Worm (Caenorhabditis elegans) whole organism, L1 larva: ENCODE data around the gene C27D6.15.
A peak's percentile ranks its signal among the peaks of the same experiment; 100 is the strongest.

Experiments
- C16A3.4 ChIP-seq: fragments of 150-350 bp; optimal IDR thresholded peaks from 2 replicates; lab custom pipeline; 2014; ENCODE audit warnings: missing biosample characterization, missing genetic modification characterization
- F16B12.6 ChIP-seq: fragments of 150-350 bp; optimal IDR thresholded peaks from 2 replicates; lab custom pipeline; 2014; ENCODE audit warnings: missing biosample characterization, missing genetic modification characterization
- Y116A8C.19 ChIP-seq: sonication (generic microtip); optimal IDR thresholded peaks from 2 replicates; lab custom pipeline; 2016; ENCODE audit warnings: missing compliant biosample characterization, missing genetic modification characterization, borderline replicate concordance
- aha-1 ChIP-seq: fragments of 150-350 bp; optimal IDR thresholded peaks from 2 replicates; lab custom pipeline; 2014; ENCODE audit warnings: missing biosample characterization, missing genetic modification characterization
- aly-2 ChIP-seq: fragments of 150-350 bp; optimal IDR thresholded peaks from 2 replicates; lab custom pipeline; 2014; ENCODE audit warnings: missing biosample characterization, missing genetic modification characterization
- blmp-1 ChIP-seq: fragments of 150-350 bp; optimal IDR thresholded peaks from 2 replicates; lab custom pipeline; 2014; ENCODE audit warnings: missing biosample characterization, missing genetic modification characterization
- ceh-8 ChIP-seq: fragments of 200-800 bp; sonication (Bioruptor generic); optimal IDR thresholded peaks from 2 replicates; lab custom pipeline; 2018; ENCODE audit warnings: mild to moderate bottlenecking, missing genetic modification characterization, moderate library complexity, missing compliant biosample characterization
- ceh-82 ChIP-seq, 3 experiments: fragments of 150-350 bp in 1 of 3; sonication (generic microtip) in 2 of 3; optimal IDR thresholded peaks; 2 replicates each; lab custom pipeline; 2014 to 2017; ENCODE audit warnings: missing biosample characterization in 3 of 3, missing genetic modification characterization in 3 of 3
- ceh-88 ChIP-seq: fragments of 200-800 bp; sonication (Bioruptor generic); IDR thresholded peaks from 2 replicates; pipeline ENCODE4 v1.3.6; 2022; ENCODE audit warnings: missing genetic modification characterization, missing compliant biosample characterization
- ceh-90 ChIP-seq: sonication (generic microtip); optimal IDR thresholded peaks from 2 replicates; lab custom pipeline; 2016; ENCODE audit warnings: missing genetic modification characterization, missing compliant biosample characterization
- ces-1 ChIP-seq: fragments of 150-350 bp; optimal IDR thresholded peaks from 2 replicates; lab custom pipeline; 2014; ENCODE audit warnings: missing biosample characterization, missing genetic modification reagents, missing genetic modification characterization
- dsc-1 ChIP-seq: sonication (generic microtip); optimal IDR thresholded peaks from 2 replicates; lab custom pipeline; 2016; ENCODE audit warnings: mild to moderate bottlenecking, missing genetic modification characterization, missing compliant biosample characterization
- efl-3 ChIP-seq: fragments of 200-800 bp; sonication (Bioruptor generic); optimal IDR thresholded peaks from 2 replicates; lab custom pipeline; 2018; ENCODE audit warnings: mild to moderate bottlenecking, missing genetic modification characterization, missing compliant biosample characterization
- egl-13 ChIP-seq: sonication (generic microtip); optimal IDR thresholded peaks from 2 replicates; lab custom pipeline; 2016; ENCODE audit warnings: missing genotype, missing genetic modification reagents, missing genetic modification characterization, missing compliant biosample characterization
- elt-3 ChIP-seq, 6 experiments: fragments of 150-350 bp in 1 of 6; sonication (generic microtip); optimal IDR thresholded peaks; 2 replicates each; lab custom pipeline; 2017 to 2018; ENCODE audit warnings: missing biosample characterization in 6 of 6, missing genetic modification characterization in 6 of 6, inconsistent platforms in 1 of 6
- fkh-8 ChIP-seq: sonication (generic microtip); optimal IDR thresholded peaks from 2 replicates; lab custom pipeline; 2016; ENCODE audit warnings: mild to moderate bottlenecking, missing genetic modification characterization, missing compliant biosample characterization
- grh-1 ChIP-seq: fragments of 200-800 bp; sonication (Bioruptor generic); IDR thresholded peaks from 2 replicates; pipeline ENCODE4 v1.3.6; 2022; ENCODE audit warnings: missing genetic modification reagents, missing genetic modification characterization, missing compliant biosample characterization
- hlh-4 ChIP-seq: sonication (generic microtip); optimal IDR thresholded peaks from 2 replicates; lab custom pipeline; 2016; ENCODE audit warnings: mild to moderate bottlenecking, missing genetic modification characterization, missing compliant biosample characterization
- irx-1 ChIP-seq: sonication (generic microtip); optimal IDR thresholded peaks from 2 replicates; lab custom pipeline; 2016; ENCODE audit warnings: missing genetic modification characterization, missing compliant biosample characterization
- isw-1 ChIP-seq: fragments of 200-800 bp; sonication (Bioruptor generic); IDR thresholded peaks from 2 replicates; pipeline ENCODE4 v1.3.6; 2022; ENCODE audit warnings: missing genetic modification characterization, missing compliant biosample characterization
- lin-14 ChIP-seq: fragments of 200-800 bp; sonication (Bioruptor generic); optimal IDR thresholded peaks from 2 replicates; lab custom pipeline; 2018; ENCODE audit warnings: mild to moderate bottlenecking, missing genetic modification characterization, moderate library complexity, missing compliant biosample characterization
- lin-15B ChIP-seq: fragments of 150-350 bp; sonication (generic microtip); optimal IDR thresholded peaks from 3 replicates; lab custom pipeline; 2014; ENCODE audit warnings: missing biosample characterization, missing genetic modification characterization
- lin-35 ChIP-seq, 2 experiments: fragments of 150-350 bp; optimal IDR thresholded peaks; 2 replicates each; lab custom pipeline; 2014; ENCODE audit warnings: missing biosample characterization in 2 of 2, missing genetic modification characterization in 2 of 2, missing genetic modification reagents in 2 of 2
- mab-9 ChIP-seq: fragments of 200-800 bp; sonication (Bioruptor generic); IDR thresholded peaks from 2 replicates; pipeline ENCODE4 v1.3.6; 2022; ENCODE audit warnings: missing genetic modification reagents, missing genetic modification characterization, missing compliant biosample characterization
- mdl-1 ChIP-seq, 2 experiments: fragments of 150-350 bp; optimal IDR thresholded peaks; 2 replicates each; lab custom pipeline; 2014 to 2017; ENCODE audit warnings: missing biosample characterization in 2 of 2, missing genetic modification characterization in 2 of 2, inconsistent platforms in 1 of 2
- mef-2 ChIP-seq: fragments of 150-350 bp; optimal IDR thresholded peaks from 2 replicates; lab custom pipeline; 2014; ENCODE audit warnings: missing biosample characterization, missing genetic modification characterization
- mep-1 ChIP-seq: fragments of 150-350 bp; optimal IDR thresholded peaks from 2 replicates; lab custom pipeline; 2014; ENCODE audit warnings: missing biosample characterization, missing genetic modification characterization
- nhr-11 ChIP-seq: fragments of 150-350 bp; optimal IDR thresholded peaks from 2 replicates; lab custom pipeline; 2014; ENCODE audit warnings: missing biosample characterization, missing genetic modification characterization
- nhr-19 ChIP-seq: fragments of 200-800 bp; sonication (Bioruptor generic); conservative IDR thresholded peaks from 2 replicates; pipeline ENCODE4 v1.3.6; 2022; ENCODE audit warnings: missing genetic modification characterization, missing compliant biosample characterization
- nhr-20 ChIP-seq: sonication (generic microtip); optimal IDR thresholded peaks from 2 replicates; lab custom pipeline; 2016; ENCODE audit warnings: mild to moderate bottlenecking, missing genetic modification characterization, missing compliant biosample characterization
- nhr-237 ChIP-seq: fragments of 150-350 bp; optimal IDR thresholded peaks from 2 replicates; lab custom pipeline; 2014; ENCODE audit warnings: missing biosample characterization, missing genetic modification characterization
- nhr-28 ChIP-seq: fragments of 150-350 bp; optimal IDR thresholded peaks from 2 replicates; lab custom pipeline; 2014; ENCODE audit warnings: missing biosample characterization, missing genetic modification characterization
- nhr-47 ChIP-seq: sonication (generic microtip); optimal IDR thresholded peaks from 2 replicates; lab custom pipeline; 2016; ENCODE audit warnings: mild to moderate bottlenecking, missing genetic modification characterization, moderate library complexity, missing compliant biosample characterization
- nhr-71 ChIP-seq: sonication (generic microtip); optimal IDR thresholded peaks from 2 replicates; lab custom pipeline; 2016; ENCODE audit warnings: mild to moderate bottlenecking, missing genetic modification characterization, moderate library complexity, missing compliant biosample characterization
- nhr-77 ChIP-seq: fragments of 150-350 bp; optimal IDR thresholded peaks from 2 replicates; lab custom pipeline; 2014; ENCODE audit warnings: missing biosample characterization, missing genetic modification characterization
- nhr-84 ChIP-seq: sonication (generic microtip); optimal IDR thresholded peaks from 2 replicates; lab custom pipeline; 2017; ENCODE audit warnings: missing biosample characterization, missing genetic modification characterization
- nhr-85 ChIP-seq: sonication (generic microtip); peaks from one replicate; lab custom pipeline; 2016; ENCODE audit warnings: missing genetic modification characterization, inconsistent platforms, missing compliant biosample characterization
- nhr-90 ChIP-seq: sonication (generic microtip); optimal IDR thresholded peaks from 2 replicates; lab custom pipeline; 2016; ENCODE audit warnings: mild to moderate bottlenecking, missing genetic modification characterization, missing compliant biosample characterization; ENCODE audit not compliant: poor library complexity
- pag-3 ChIP-seq: sonication (generic microtip); optimal IDR thresholded peaks from 2 replicates; lab custom pipeline; 2017; ENCODE audit warnings: missing genetic modification characterization, mild to moderate bottlenecking, missing compliant biosample characterization, antibody characterized with exemption, borderline replicate concordance; ENCODE audit not compliant: insufficient read depth
- pqm-1 ChIP-seq: sonication (generic microtip); optimal IDR thresholded peaks from 3 replicates; lab custom pipeline; 2017; ENCODE audit warnings: missing biosample characterization, missing genetic modification characterization
- skn-1 ChIP-seq: fragments of 150-350 bp; optimal IDR thresholded peaks from 2 replicates; lab custom pipeline; 2014; ENCODE audit warnings: missing biosample characterization, missing genetic modification characterization
- sptf-1 ChIP-seq: fragments of 150-350 bp; optimal IDR thresholded peaks from 2 replicates; lab custom pipeline; 2014; ENCODE audit warnings: missing biosample characterization, missing genetic modification characterization
- sup-37 ChIP-seq: fragments of 200-800 bp; sonication (Bioruptor generic); optimal IDR thresholded peaks from 2 replicates; lab custom pipeline; 2018; ENCODE audit warnings: mild to moderate bottlenecking, missing genetic modification characterization, missing compliant biosample characterization
- swsn-7 ChIP-seq: sonication (generic microtip); optimal IDR thresholded peaks from 2 replicates; lab custom pipeline; 2016; ENCODE audit warnings: missing genetic modification characterization, missing compliant biosample characterization
- tbx-2 ChIP-seq: sonication (generic microtip); optimal IDR thresholded peaks from 2 replicates; lab custom pipeline; 2016; ENCODE audit warnings: missing genetic modification characterization, missing compliant biosample characterization
- unc-130 ChIP-seq: fragments of 150-350 bp; optimal IDR thresholded peaks from 2 replicates; lab custom pipeline; 2017; ENCODE audit warnings: missing biosample characterization, missing genetic modification characterization, inconsistent platforms
- unc-62 ChIP-seq: fragments of 150-350 bp; optimal IDR thresholded peaks from 2 replicates; lab custom pipeline; 2014; ENCODE audit warnings: missing biosample characterization, missing genetic modification reagents, missing genetic modification characterization
- unc-86 ChIP-seq: sonication (generic microtip); optimal IDR thresholded peaks from 2 replicates; lab custom pipeline; 2016; ENCODE audit warnings: missing genetic modification characterization, missing compliant biosample characterization
- unc-98 ChIP-seq: fragments of 200-800 bp; sonication (Bioruptor generic); IDR thresholded peaks from 2 replicates; pipeline ENCODE4 v1.3.6; 2022; ENCODE audit warnings: missing genetic modification characterization, missing compliant biosample characterization
- vab-15 ChIP-seq: sonication (generic microtip); optimal IDR thresholded peaks from 2 replicates; lab custom pipeline; 2017; ENCODE audit warnings: missing genotype, mild to moderate bottlenecking, missing genetic modification characterization, missing compliant biosample characterization
- xbp-1 ChIP-seq: sonication (generic microtip); optimal IDR thresholded peaks from 2 replicates; lab custom pipeline; 2016; ENCODE audit warnings: missing genetic modification characterization, missing compliant biosample characterization
- zag-1 ChIP-seq: fragments of 150-350 bp; optimal IDR thresholded peaks from 2 replicates; lab custom pipeline; 2014; ENCODE audit warnings: missing biosample characterization, missing genetic modification characterization
- zip-4 ChIP-seq: fragments of 200-800 bp; sonication (Bioruptor generic); optimal IDR thresholded peaks from 2 replicates; lab custom pipeline; 2018; ENCODE audit warnings: mild to moderate bottlenecking, missing genetic modification characterization, moderate library complexity, missing compliant biosample characterization
- ztf-11 ChIP-seq, 2 experiments: sonication (generic microtip); optimal IDR thresholded peaks; 2 replicates each; lab custom pipeline; 2016 to 2017; ENCODE audit warnings: missing genetic modification characterization in 2 of 2, missing biosample characterization in 1 of 2, missing compliant biosample characterization in 1 of 2

The C27D6.15 gene

ce11 chrII:5210830-5211229, 39.1 kb downstream of the C27D6.15 start, which contains the start of gene C34F11.8 (continued):
- TF ChIP-seq isw-1 (GFP tag; lab: Robert Waterston, UW) (no peak), lin-14 (GFP tag; lab: Kevin White, UChicago) (peak; percentile 50), unc-130 (tag; lab: Kevin White, UChicago) (no peak), Y116A8C.19 (tag; lab: Kevin White, UChicago) (no peak), mab-9 (GFP tag; lab: Robert Waterston, UW) (no peak), ztf-11 (tag; optimal IDR thresholded peaks at IDR 0.05; lab: Kevin White, UChicago) (no peak), hlh-4 (tag; lab: Kevin White, UChicago) (no peak), unc-62 (GFP tag; lab: Kevin White, UChicago) (no peak), lin-35 (GFP tag; optimal IDR thresholded peaks at IDR 0.05; lab: Kevin White, UChicago) (no peak), nhr-11 (no peak), elt-3 (tag; optimal IDR thresholded peaks at IDR 0.05; lab: Kevin White, UChicago) (peak in 2 of 6 experiments; percentile 38 to 78), efl-3 (GFP tag; lab: Kevin White, UChicago) (no peak), nhr-85 (peak; percentile 90), nhr-90 (tag; lab: Kevin White, UChicago) (no peak), ces-1 (GFP tag; lab: Kevin White, UChicago) (no peak), xbp-1 (tag; lab: Kevin White, UChicago) (no peak), nhr-47 (no peak), ceh-90 (tag; lab: Kevin White, UChicago) (no peak), swsn-7 (tag; lab: Kevin White, UChicago) (no peak), mef-2 (tag; lab: Kevin White, UChicago) (no peak), zip-4 (GFP tag; lab: Kevin White, UChicago) (no peak), F16B12.6 (tag; lab: Kevin White, UChicago) (no peak), nhr-77 (tag; lab: Kevin White, UChicago) (no peak), pqm-1 (tag; lab: Kevin White, UChicago) (no peak), vab-15 (tag; lab: Kevin White, UChicago) (no peak), nhr-20 (tag; lab: Kevin White, UChicago) (peak; percentile 56), skn-1 (no peak), irx-1 (tag; lab: Kevin White, UChicago) (no peak), tbx-2 (tag; lab: Kevin White, UChicago) (no peak), sptf-1 (tag; lab: Kevin White, UChicago) (no peak), egl-13 (tag; lab: Kevin White, UChicago) (no peak), dsc-1 (tag; lab: Kevin White, UChicago) (no peak), ceh-88 (GFP tag; lab: Robert Waterston, UW) (no peak), nhr-84 (tag; lab: Kevin White, UChicago) (no peak), nhr-71 (peak; percentile 58), nhr-28 (no peak), blmp-1 (tag; lab: Kevin White, UChicago) (peak; percentile 10), aha-1 (tag; lab: Kevin White, UChicago) (no peak), mdl-1 (tag; optimal IDR thresholded peaks at IDR 0.05; lab: Kevin White, UChicago) (no peak), nhr-19 (no peak), ceh-82 (tag; optimal IDR thresholded peaks at IDR 0.05; lab: Kevin White, UChicago) (no peak), unc-98 (GFP tag; lab: Robert Waterston, UW) (no peak), mep-1 (peak; percentile 11), pag-3 (tag; lab: Kevin White, UChicago) (no peak), nhr-237 (tag; lab: Kevin White, UChicago) (no peak), zag-1 (tag; lab: Kevin White, UChicago) (no peak), C16A3.4 (tag; lab: Kevin White, UChicago) (peak; percentile 15), lin-15B (tag; lab: Kevin White, UChicago) (no peak), ceh-8 (GFP tag; lab: Kevin White, UChicago) (no peak), sup-37 (GFP tag; lab: Kevin White, UChicago) (no peak), aly-2 (no peak), fkh-8 (no peak), unc-86 (tag; lab: Kevin White, UChicago) (no peak), grh-1 (GFP tag; lab: Robert Waterston, UW) (peak; percentile 38; the same call in 1 of the 2 replicates)
